Fruit fly (Drosophila melanogaster) Kc167 (cell line): ENCODE data around the gene gish.

Experiments
- Myc ChIP-seq: fragments of >200 bp; optimal IDR thresholded peaks from 2 replicates; lab custom pipeline; 2017; ENCODE audit warnings: missing external identifiers
- Sin3A ChIP-seq: fragments of >200 bp; optimal IDR thresholded peaks from 2 replicates; lab custom pipeline; 2018; ENCODE audit warnings: missing external identifiers
- h ChIP-seq: fragments of >200 bp; optimal IDR thresholded peaks from 3 replicates; lab custom pipeline; 2018; ENCODE audit warnings: missing external identifiers
- insv ChIP-seq: fragments of >200 bp; optimal IDR thresholded peaks from 3 replicates; lab custom pipeline; 2018; ENCODE audit warnings: missing external identifiers
- psq ChIP-seq: fragments of >200 bp; optimal IDR thresholded peaks from 2 replicates; lab custom pipeline; 2017; ENCODE audit warnings: missing external identifiers
- ttk ChIP-seq: sonication (Bioruptor generic); optimal IDR thresholded peaks from 2 replicates; lab custom pipeline; 2017; ENCODE audit warnings: missing external identifiers

The gish gene

dm6 chr3R:16309302-16310080 lies 37.2 kb downstream of the gish start:
- TF ChIP-seq Myc (lab: Kevin White, UChicago) (no peak), Sin3A (lab: Kevin White, UChicago) (no peak), insv (no peak), h (lab: Kevin White, UChicago) (no peak), psq (lab: Kevin White, UChicago) (no peak), ttk (no peak)

- TF ChIP-seq Sin3A (lab: Kevin White, UChicago) (no peak), insv (no peak), psq (lab: Kevin White, UChicago) (no peak), h (lab: Kevin White, UChicago) (no peak), ttk (no peak), Myc (lab: Kevin White, UChicago) (no peak)
Observed at dm6 chr3R:16310081-16310493, 37.8 kb downstream of the gish start.

dm6 chr3R:16316747-16317146 lies 44.5 kb downstream of the gish start:
- TF ChIP-seq psq (lab: Kevin White, UChicago) (no peak), Myc (lab: Kevin White, UChicago) (no peak), Sin3A (lab: Kevin White, UChicago) (no peak), ttk (no peak), h (lab: Kevin White, UChicago) (no peak), insv (no peak)

dm6 chr3R:16321538-16321937 lies 49.3 kb downstream of the gish start, which contains the start of gene CG44044:
Gene CG44044, plus strand, starts transcription at chr3R:16321838.
- TF ChIP-seq h (lab: Kevin White, UChicago) (no peak), insv (no peak), ttk (no peak), Sin3A (lab: Kevin White, UChicago) (no peak), Myc (lab: Kevin White, UChicago) (no peak)

- TF ChIP-seq ttk (no peak), Sin3A (lab: Kevin White, UChicago) (no peak), insv (no peak), h (lab: Kevin White, UChicago) (no peak), Myc (lab: Kevin White, UChicago) (no peak), psq (lab: Kevin White, UChicago) (no peak)
Observed at dm6 chr3R:16323093-16323492, 50.8 kb downstream of the gish start, which contains the start of gene CG6901. Gene CG6901, plus strand, starts transcription at chr3R:16323415.

dm6 chr3R:16325192-16325591 lies 52.9 kb downstream of the gish start, which contains the start of gene CG17929:
Gene CG17929, plus strand, starts transcription at chr3R:16325492.
- TF ChIP-seq ttk (no peak), Myc (lab: Kevin White, UChicago) (no peak), Sin3A (lab: Kevin White, UChicago) (no peak), h (lab: Kevin White, UChicago) (no peak), psq (lab: Kevin White, UChicago) (no peak), insv (no peak)

- no peak for TF ChIP-seq Sin3A (lab: Kevin White, UChicago)
- TF ChIP-seq psq (lab: Kevin White, UChicago) = no peak
- TF ChIP-seq h (lab: Kevin White, UChicago) = no peak
- TF ChIP-seq insv = no peak
- no peak for TF ChIP-seq Myc (lab: Kevin White, UChicago)
- no peak for TF ChIP-seq ttk
Observed at dm6 chr3R:16327549-16327948, 55.3 kb downstream of the gish start, which contains the start of gene CG17930. Gene CG17930, plus strand, starts transcription at chr3R:16327849.

- TF ChIP-seq Myc (lab: Kevin White, UChicago) = no peak
- no peak for TF ChIP-seq Sin3A (lab: Kevin White, UChicago)
- TF ChIP-seq psq (lab: Kevin White, UChicago) = no peak
- no peak for TF ChIP-seq insv
- no peak for TF ChIP-seq ttk
- TF ChIP-seq h (lab: Kevin White, UChicago) = no peak
Observed at dm6 chr3R:16329797-16330196, 57.5 kb downstream of the gish start.

- TF ChIP-seq psq (lab: Kevin White, UChicago) = no peak
- no peak for TF ChIP-seq h (lab: Kevin White, UChicago)
- TF ChIP-seq Myc (lab: Kevin White, UChicago) = no peak
- no peak for TF ChIP-seq ttk
- TF ChIP-seq insv = no peak
- no peak for TF ChIP-seq Sin3A (lab: Kevin White, UChicago)
Observed at dm6 chr3R:16331809-16332343, 59.6 kb downstream of the gish start.

- no peak for TF ChIP-seq h (lab: Kevin White, UChicago)
- no peak for TF ChIP-seq Myc (lab: Kevin White, UChicago)
- TF ChIP-seq ttk = no peak
- TF ChIP-seq psq (lab: Kevin White, UChicago) = no peak
- TF ChIP-seq insv = no peak
- no peak for TF ChIP-seq Sin3A (lab: Kevin White, UChicago)
Observed at dm6 chr3R:16334329-16334728, 62.1 kb downstream of the gish start.

dm6 chr3R:16334797-16335196 lies 62.5 kb downstream of the gish start:
- TF ChIP-seq ttk (no peak), h (lab: Kevin White, UChicago) (no peak), insv (no peak), Sin3A (lab: Kevin White, UChicago) (no peak)

dm6 chr3R:16335438-16336073 lies 63.3 kb downstream of the gish start:
- TF ChIP-seq Sin3A (lab: Kevin White, UChicago) (no peak), insv (no peak)
